Worm (Caenorhabditis elegans) whole organism, L3 larva: ENCODE measurements around the gene Y43B11AL.1.

ENCODE experiments used
- aly-2 ChIP-seq: fragments of 150-350 bp; optimal IDR thresholded peaks from 2 replicates; lab custom pipeline; 2014; ENCODE audit warnings: missing biosample characterization, missing genetic modification characterization
- ama-1 ChIP-seq: fragments of 150-350 bp; optimal IDR thresholded peaks from 2 replicates; lab custom pipeline; 2018
- ceh-16 ChIP-seq: sonication (generic microtip); optimal IDR thresholded peaks from 2 replicates; lab custom pipeline; 2017; ENCODE audit warnings: missing biosample characterization, missing genetic modification characterization
- ceh-82 ChIP-seq: fragments of 150-350 bp; optimal IDR thresholded peaks from 2 replicates; lab custom pipeline; 2014; ENCODE audit warnings: missing biosample characterization, missing genetic modification characterization
- unc-62 ChIP-seq: fragments of 150-350 bp; sonication (generic microtip); optimal IDR thresholded peaks from 4 replicates; lab custom pipeline; 2014; ENCODE audit warnings: missing biosample characterization, missing genetic modification reagents, missing genetic modification characterization
- ztf-11 ChIP-seq: fragments of 150-350 bp; optimal IDR thresholded peaks from 2 replicates; lab custom pipeline; 2014; ENCODE audit warnings: missing biosample characterization, missing genetic modification characterization

DNA sequence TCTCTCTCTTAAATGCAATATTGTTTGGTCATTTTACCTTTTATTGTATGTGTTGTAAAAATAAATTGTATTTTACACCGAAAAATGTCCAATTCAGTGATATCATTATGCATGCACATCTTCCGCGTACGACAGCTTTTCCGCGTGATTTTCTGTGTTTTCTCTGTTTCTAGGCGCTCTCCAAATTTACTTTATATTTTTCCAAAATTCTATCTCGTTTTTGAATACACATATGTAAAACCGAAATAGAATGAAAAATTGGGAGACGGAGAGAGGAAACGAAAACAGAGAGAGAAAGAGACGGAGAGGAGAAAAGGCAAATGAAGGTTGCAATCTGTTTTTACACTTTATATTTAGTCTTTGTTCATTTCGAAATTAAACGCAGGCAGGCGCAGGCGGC lies 48.6 kb upstream of the Y43B11AL.1 start:
- TF ChIP-seq aly-2 (tag; lab: Kevin White, UChicago) = no peak
- TF ChIP-seq ceh-16 (tag; lab: Kevin White, UChicago) = no peak
- no peak for TF ChIP-seq ama-1
- no peak for TF ChIP-seq ceh-82 (tag; lab: Kevin White, UChicago)
- no peak for TF ChIP-seq ztf-11 (tag; lab: Kevin White, UChicago)
- TF ChIP-seq unc-62 (GFP tag; lab: Kevin White, UChicago) = no peak
